Fruit fly (Drosophila melanogaster): ENCODE measurements around the gene CG1958.

CG1958 gene

dm6 chrX:7296721-7297227, 30.1 kb downstream of the CG1958 start:
- TF ChIP-seq h (optimal IDR thresholded peaks at IDR 0.05) (no peak), Myc (optimal IDR thresholded peaks at IDR 0.05) (no peak), Sin3A (optimal IDR thresholded peaks at IDR 0.05) (no peak), insv (optimal IDR thresholded peaks at IDR 0.05) (no peak), psq (optimal IDR thresholded peaks at IDR 0.05) (no peak), ttk (optimal IDR thresholded peaks at IDR 0.05) (no peak)

- no peak for TF ChIP-seq h (optimal IDR thresholded peaks at IDR 0.05)
- no peak for TF ChIP-seq ttk (optimal IDR thresholded peaks at IDR 0.05)
- TF ChIP-seq psq (optimal IDR thresholded peaks at IDR 0.05) = no peak
- no peak for TF ChIP-seq Myc (optimal IDR thresholded peaks at IDR 0.05)
- TF ChIP-seq insv (optimal IDR thresholded peaks at IDR 0.05) = no peak
- no peak for TF ChIP-seq Sin3A (optimal IDR thresholded peaks at IDR 0.05)
These were observed 31.6 kb downstream of the CG1958 start for dm6 chrX:7298323-7298722.

DNA sequence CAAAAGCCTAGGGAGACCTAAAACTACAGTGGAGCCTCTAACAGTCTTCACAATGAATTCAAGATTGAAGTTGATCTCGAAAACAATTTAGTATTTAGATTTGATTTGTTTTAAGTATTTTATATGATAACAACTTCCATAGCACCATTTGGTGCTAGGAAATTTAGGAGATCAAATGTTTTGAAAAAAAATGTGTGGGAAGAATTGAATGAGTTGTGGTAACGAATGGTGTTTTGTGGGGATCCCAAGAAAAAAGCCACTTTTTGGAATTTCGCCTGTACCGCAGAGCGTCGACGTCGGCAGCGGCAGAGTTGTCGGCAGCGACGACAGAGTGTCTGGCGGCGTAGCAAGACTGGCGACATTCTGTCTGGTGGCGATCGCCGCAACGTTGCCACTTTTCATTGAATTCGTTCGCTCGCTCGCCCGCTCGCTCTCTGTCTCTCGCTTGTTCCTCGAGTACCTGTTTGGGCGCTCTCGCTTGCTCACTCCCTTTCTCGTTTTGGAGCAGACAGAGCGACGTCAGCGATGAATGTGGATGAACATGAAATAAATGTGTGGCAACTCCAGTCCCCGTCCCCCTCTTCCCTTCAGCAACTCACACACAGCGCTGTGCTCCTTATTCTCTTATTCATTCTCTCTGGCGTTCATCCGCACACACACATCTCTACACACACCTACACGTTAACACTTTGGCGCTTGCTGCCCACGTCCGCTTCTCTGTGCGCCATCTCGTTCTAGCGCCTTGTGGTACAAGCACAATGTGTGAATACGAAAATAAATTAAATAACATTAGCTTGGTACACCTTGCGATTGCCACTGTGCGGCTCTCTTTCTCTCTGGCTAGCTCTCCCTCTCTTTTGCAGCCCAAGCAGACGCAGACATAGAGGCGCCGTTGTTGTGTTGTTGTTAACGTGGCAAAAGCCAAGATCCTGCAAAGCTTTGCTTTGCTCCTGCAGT, 33.0 kb downstream of the CG1958 start:
- no peak for TF ChIP-seq Sin3A (optimal IDR thresholded peaks at IDR 0.05)
- no peak for TF ChIP-seq insv (optimal IDR thresholded peaks at IDR 0.05)
- TF ChIP-seq psq (optimal IDR thresholded peaks at IDR 0.05) = no peak
- TF ChIP-seq Myc (optimal IDR thresholded peaks at IDR 0.05) = no peak
- TF ChIP-seq ttk (optimal IDR thresholded peaks at IDR 0.05) = no peak
- TF ChIP-seq h (optimal IDR thresholded peaks at IDR 0.05) = no peak

- no peak for TF ChIP-seq Sin3A (optimal IDR thresholded peaks at IDR 0.05)
- TF ChIP-seq psq (optimal IDR thresholded peaks at IDR 0.05) = no peak
- TF ChIP-seq insv (optimal IDR thresholded peaks at IDR 0.05) = no peak
- no peak for TF ChIP-seq h (optimal IDR thresholded peaks at IDR 0.05)
- TF ChIP-seq ttk (optimal IDR thresholded peaks at IDR 0.05) = no peak
- TF ChIP-seq Myc (optimal IDR thresholded peaks at IDR 0.05) = no peak
These were observed 33.6 kb downstream of the CG1958 start for dm6 chrX:7300356-7300721.

dm6 chrX:7300722-7301350, 34.1 kb downstream of the CG1958 start:
- TF ChIP-seq Sin3A (optimal IDR thresholded peaks at IDR 0.05) (no peak), h (optimal IDR thresholded peaks at IDR 0.05) (no peak), insv (optimal IDR thresholded peaks at IDR 0.05) (no peak), ttk (optimal IDR thresholded peaks at IDR 0.05) (no peak), Myc (optimal IDR thresholded peaks at IDR 0.05) (no peak), psq (optimal IDR thresholded peaks at IDR 0.05) (no peak)

dm6 chrX:7301351-7302328, 34.9 kb downstream of the CG1958 start:
- no peak for TF ChIP-seq ttk (optimal IDR thresholded peaks at IDR 0.05)
- no peak for TF ChIP-seq Myc (optimal IDR thresholded peaks at IDR 0.05)
- no peak for TF ChIP-seq Sin3A (optimal IDR thresholded peaks at IDR 0.05)
- TF ChIP-seq psq (optimal IDR thresholded peaks at IDR 0.05) = no peak
- TF ChIP-seq h (optimal IDR thresholded peaks at IDR 0.05) = no peak
- TF ChIP-seq insv (optimal IDR thresholded peaks at IDR 0.05) = no peak

- TF ChIP-seq h (optimal IDR thresholded peaks at IDR 0.05) (no peak), insv (optimal IDR thresholded peaks at IDR 0.05) (no peak), Myc (optimal IDR thresholded peaks at IDR 0.05) (no peak), Sin3A (optimal IDR thresholded peaks at IDR 0.05) (no peak), ttk (optimal IDR thresholded peaks at IDR 0.05) (no peak), psq (optimal IDR thresholded peaks at IDR 0.05) (no peak)
These were observed 35.6 kb downstream of the CG1958 start for dm6 chrX:7302329-7302728.

- no peak for TF ChIP-seq ttk (optimal IDR thresholded peaks at IDR 0.05)
- no peak for TF ChIP-seq Myc (optimal IDR thresholded peaks at IDR 0.05)
- TF ChIP-seq Sin3A (optimal IDR thresholded peaks at IDR 0.05) = no peak
These were observed 37.2 kb downstream of the CG1958 start for dm6 chrX:7303848-7304427.

DNA sequence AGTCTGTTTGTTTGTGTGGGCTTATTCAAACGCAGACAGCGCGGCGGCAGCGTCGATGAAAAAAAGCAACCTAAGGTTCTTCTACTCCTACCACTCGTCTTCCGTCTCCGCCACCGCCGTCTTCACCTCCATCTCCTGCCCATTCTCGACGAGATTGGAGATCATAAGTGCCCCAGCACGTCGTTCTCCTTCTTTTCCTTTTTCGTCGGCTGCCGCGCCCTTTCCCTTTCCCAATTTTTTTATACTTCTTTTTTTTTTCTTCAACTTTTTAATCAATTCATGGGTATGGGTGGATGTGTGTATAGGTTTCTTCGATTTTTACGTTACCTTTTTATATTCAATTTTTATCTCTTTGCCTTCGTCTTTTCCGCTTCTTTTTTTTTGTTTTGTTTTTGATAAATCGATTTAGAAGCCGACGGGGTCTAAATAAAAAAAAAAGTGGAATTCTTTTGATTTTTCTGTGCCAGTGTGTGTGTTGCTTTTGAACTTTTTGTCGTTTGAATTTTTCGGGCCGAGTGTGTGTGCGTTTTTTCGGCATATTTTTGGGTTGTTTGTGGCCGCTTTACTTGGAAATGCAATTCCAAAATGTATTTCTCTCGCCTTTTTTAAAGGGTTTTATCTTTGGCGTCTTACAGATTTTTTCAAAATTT, 38.2 kb downstream of the CG1958 start:
- no peak for TF ChIP-seq ttk (optimal IDR thresholded peaks at IDR 0.05)
- no peak for TF ChIP-seq Sin3A (optimal IDR thresholded peaks at IDR 0.05)
- no peak for TF ChIP-seq Myc (optimal IDR thresholded peaks at IDR 0.05)
- no peak for TF ChIP-seq h (optimal IDR thresholded peaks at IDR 0.05)
- TF ChIP-seq insv (optimal IDR thresholded peaks at IDR 0.05) = no peak
- TF ChIP-seq psq (optimal IDR thresholded peaks at IDR 0.05) = no peak

- no peak for TF ChIP-seq psq (optimal IDR thresholded peaks at IDR 0.05)
These were observed 39.1 kb downstream of the CG1958 start for dm6 chrX:7305753-7306338.

All from Kc167 (cell line).